Fruit fly (Drosophila melanogaster) whole organism, embryonic: ENCODE data around the gene CG34348.
A peak's percentile ranks its signal among the peaks of the same experiment; 100 is the strongest.

Experiments
- CG10274 ChIP-seq: fragments of 200-800 bp; sonication (Bioruptor generic); optimal IDR thresholded peaks from 3 replicates; lab custom pipeline; 2017; ENCODE audit warnings: missing biosample characterization, mild to moderate bottlenecking, missing genetic modification characterization
- CG10366 ChIP-seq: fragments of 200-800 bp; sonication (Bioruptor generic); IDR thresholded peaks from 2 replicates; pipeline ENCODE4 v1.3.6; 2022; ENCODE audit warnings: missing biosample characterization, missing genetic modification characterization
- CG10979 ChIP-seq: fragments of 200-800 bp; sonication (Bioruptor generic); optimal IDR thresholded peaks from 2 replicates; lab custom pipeline; 2018; ENCODE audit warnings: missing biosample characterization, mild to moderate bottlenecking, missing genetic modification characterization, moderate library complexity
- CG12236 ChIP-seq: fragments of 200-800 bp; sonication (Bioruptor generic); optimal IDR thresholded peaks from 2 replicates; lab custom pipeline; 2016; ENCODE audit warnings: missing biosample characterization, missing genetic modification characterization
- CG1233 ChIP-seq: fragments of 200-800 bp; sonication (Bioruptor generic); optimal IDR thresholded peaks from 4 replicates; lab custom pipeline; 2018; ENCODE audit warnings: missing biosample characterization, mild to moderate bottlenecking, missing genetic modification characterization
- CG13296 ChIP-seq: fragments of 200-800 bp; sonication (Bioruptor generic); optimal IDR thresholded peaks from 3 replicates; lab custom pipeline; 2018; ENCODE audit warnings: missing biosample characterization, mild to moderate bottlenecking, missing genetic modification characterization
- CG2202 ChIP-seq: fragments of 200-800 bp; sonication (Bioruptor generic); optimal IDR thresholded peaks from 2 replicates; lab custom pipeline; 2018; ENCODE audit warnings: missing biosample characterization, mild to moderate bottlenecking, missing genetic modification characterization
- CG2712 ChIP-seq: fragments of 200-800 bp; optimal IDR thresholded peaks from 3 replicates; lab custom pipeline; 2019; ENCODE audit warnings: missing biosample characterization, mild to moderate bottlenecking, missing genetic modification characterization, moderate library complexity
- CG30020 ChIP-seq: fragments of 200-800 bp; optimal IDR thresholded peaks from 2 replicates; lab custom pipeline; 2019; ENCODE audit warnings: missing biosample characterization, mild to moderate bottlenecking, missing genetic modification characterization, moderate library complexity
- CG32532 ChIP-seq: fragments of 200-800 bp; sonication (Bioruptor generic); IDR thresholded peaks from 2 replicates; pipeline ENCODE4 v1.3.6; 2022; ENCODE audit warnings: missing biosample characterization, missing genetic modification characterization
- CG34224 ChIP-seq: fragments of 200-800 bp; sonication (Bioruptor generic); IDR thresholded peaks from 3 replicates; pipeline ENCODE4 v1.3.6; 2022; ENCODE audit warnings: missing biosample characterization, missing genetic modification characterization; ENCODE audit not compliant: partially characterized antibody
- CG43689 ChIP-seq: fragments of 200-800 bp; sonication (Bioruptor generic); IDR thresholded peaks from 2 replicates; pipeline ENCODE4 v1.3.6; 2022; ENCODE audit warnings: missing biosample characterization, missing genetic modification characterization
- CG6683 ChIP-seq: fragments of 200-800 bp; sonication (Bioruptor generic); optimal IDR thresholded peaks from 2 replicates; lab custom pipeline; 2017; ENCODE audit warnings: missing biosample characterization, mild to moderate bottlenecking, missing genetic modification characterization, missing genetic modification reagents
- CG6689 ChIP-seq: fragments of 200-800 bp; sonication (Bioruptor generic); IDR thresholded peaks from 2 replicates; pipeline ENCODE4 v1.3.6; 2022; ENCODE audit warnings: missing biosample characterization, missing genetic modification characterization
- CG6791 ChIP-seq: fragments of 200-800 bp; sonication (Bioruptor generic); IDR thresholded peaks from 3 replicates; pipeline ENCODE4 v1.3.6; 2022; ENCODE audit warnings: missing biosample characterization, missing genetic modification characterization; ENCODE audit not compliant: partially characterized antibody
- CG7271 ChIP-seq: fragments of 200-800 bp; sonication (Bioruptor generic); optimal IDR thresholded peaks from 2 replicates; lab custom pipeline; 2018; ENCODE audit warnings: missing biosample characterization, mild to moderate bottlenecking, missing genetic modification characterization, moderate library complexity
- CG7372 ChIP-seq: fragments of 200-800 bp; sonication (Bioruptor generic); IDR thresholded peaks from 2 replicates; pipeline ENCODE4 v1.3.6; 2022; ENCODE audit warnings: missing biosample characterization, missing genetic modification characterization
- CG7963 ChIP-seq: fragments of 200-800 bp; sonication (Bioruptor generic); IDR thresholded peaks from 3 replicates; pipeline ENCODE4 v1.3.6; 2022; ENCODE audit warnings: missing biosample characterization, missing genetic modification characterization; ENCODE audit not compliant: partially characterized antibody
- CG9437 ChIP-seq: fragments of 200-800 bp; sonication (Bioruptor generic); optimal IDR thresholded peaks from 2 replicates; lab custom pipeline; 2018; ENCODE audit warnings: missing biosample characterization, mild to moderate bottlenecking, missing genetic modification characterization
- CG9609 ChIP-seq: fragments of 200-800 bp; sonication (Bioruptor generic); optimal IDR thresholded peaks from 3 replicates; lab custom pipeline; 2016; ENCODE audit warnings: missing biosample characterization, missing genetic modification characterization
- CoRest ChIP-seq: fragments of 200-800 bp; sonication (Bioruptor generic); optimal IDR thresholded peaks from 3 replicates; lab custom pipeline; 2018; ENCODE audit warnings: missing biosample characterization, mild to moderate bottlenecking, missing genetic modification characterization, moderate library complexity
- D19B ChIP-seq: fragments of 200-800 bp; sonication (Bioruptor generic); optimal IDR thresholded peaks from 2 replicates; lab custom pipeline; 2017; ENCODE audit warnings: missing biosample characterization, mild to moderate bottlenecking, missing genetic modification characterization
- Dll ChIP-seq: fragments of 200-800 bp; sonication (Bioruptor generic); IDR thresholded peaks from 4 replicates; pipeline ENCODE4 v1.3.6; 2022; ENCODE audit warnings: missing biosample characterization, missing genetic modification characterization; ENCODE audit not compliant: partially characterized antibody
- E2f2 ChIP-seq: fragments of 200-800 bp; sonication (Bioruptor generic); IDR thresholded peaks from 2 replicates; pipeline ENCODE4 v1.3.6; 2022; ENCODE audit warnings: missing biosample characterization, missing genetic modification characterization
- Hr39 ChIP-seq: fragments of >200 bp; optimal IDR thresholded peaks from 2 replicates; lab custom pipeline; 2017
- Med ChIP-seq: fragments of 200-800 bp; sonication (Bioruptor generic); peaks from one replicate; lab custom pipeline; 2016; ENCODE audit warnings: missing biosample characterization, missing genetic modification characterization, mild to moderate bottlenecking, inconsistent platforms, moderate library complexity
- NC2β ChIP-seq: fragments of 200-800 bp; sonication (Bioruptor generic); optimal IDR thresholded peaks from 2 replicates; lab custom pipeline; 2016; ENCODE audit warnings: missing biosample characterization, missing genetic modification characterization
- NK7.1 ChIP-seq: fragments of 200-800 bp; sonication (Bioruptor generic); optimal IDR thresholded peaks from 3 replicates; lab custom pipeline; 2016; ENCODE audit warnings: missing biosample characterization, missing genetic modification characterization
- Poxn ChIP-seq: fragments of 200-800 bp; sonication (Bioruptor generic); IDR thresholded peaks from 2 replicates; pipeline ENCODE4 v1.3.6; 2022; ENCODE audit warnings: missing biosample characterization, missing genetic modification characterization
- Ptx1 ChIP-seq: fragments of 200-800 bp; sonication (Bioruptor generic); IDR thresholded peaks from 2 replicates; pipeline ENCODE4 v1.3.6; 2022; ENCODE audit warnings: missing biosample characterization, missing genetic modification characterization
- Stat92E ChIP-seq, 3 experiments: fragments of >200 bp in 2 of 3; fragments of 200-800 bp in 1 of 3; sonication (Bioruptor generic) in 1 of 3; optimal IDR thresholded peaks; 2 replicates each; lab custom pipeline; 2017 to 2019; ENCODE audit warnings: missing biosample characterization in 3 of 3, missing genetic modification characterization in 3 of 3, mild to moderate bottlenecking in 1 of 3, moderate library complexity in 1 of 3
- amos ChIP-seq: fragments of 200-800 bp; sonication (Bioruptor generic); IDR thresholded peaks from 2 replicates; pipeline ENCODE4 v1.3.6; 2022; ENCODE audit warnings: missing biosample characterization, missing genetic modification characterization; ENCODE audit not compliant: partially characterized antibody
- bab2 ChIP-seq: fragments of 200-800 bp; sonication (Bioruptor generic); optimal IDR thresholded peaks from 2 replicates; lab custom pipeline; 2016; ENCODE audit warnings: missing biosample characterization, missing genetic modification characterization
- bcd ChIP-seq: fragments of 200-800 bp; sonication (Bioruptor generic); optimal IDR thresholded peaks from 2 replicates; lab custom pipeline; 2017; ENCODE audit warnings: missing biosample characterization, mild to moderate bottlenecking, missing genetic modification characterization
- dmrt11E ChIP-seq: fragments of 200-800 bp; sonication (Bioruptor generic); optimal IDR thresholded peaks from 3 replicates; lab custom pipeline; 2018; ENCODE audit warnings: missing biosample characterization, mild to moderate bottlenecking, missing genetic modification characterization, moderate library complexity
- dmrt99B ChIP-seq: fragments of 200-800 bp; sonication (Bioruptor generic); optimal IDR thresholded peaks from 2 replicates; lab custom pipeline; 2018; ENCODE audit warnings: missing biosample characterization, mild to moderate bottlenecking, missing genetic modification characterization, moderate library complexity
- jigr1 ChIP-seq: fragments of 200-800 bp; sonication (Bioruptor generic); IDR thresholded peaks from 3 replicates; pipeline ENCODE4 v1.3.6; 2022; ENCODE audit warnings: missing biosample characterization, missing genetic modification characterization
- odd ChIP-seq: fragments of 200-800 bp; sonication (Bioruptor generic); optimal IDR thresholded peaks from 2 replicates; lab custom pipeline; 2017; ENCODE audit warnings: missing biosample characterization, mild to moderate bottlenecking, missing genetic modification characterization
- pfk ChIP-seq: fragments of 200-800 bp; sonication (Bioruptor generic); optimal IDR thresholded peaks from 2 replicates; lab custom pipeline; 2018; ENCODE audit warnings: missing biosample characterization, mild to moderate bottlenecking, missing genetic modification characterization, moderate library complexity
- phol ChIP-seq: fragments of 200-800 bp; sonication (Bioruptor generic); optimal IDR thresholded peaks from 3 replicates; lab custom pipeline; 2018; ENCODE audit warnings: missing biosample characterization, mild to moderate bottlenecking, missing genetic modification characterization, moderate library complexity
- row ChIP-seq: fragments of 200-800 bp; sonication (Bioruptor generic); IDR thresholded peaks from 3 replicates; pipeline ENCODE4 v1.3.6; 2022; ENCODE audit warnings: missing biosample characterization, missing genetic modification characterization

Gene CG34348

DNA sequence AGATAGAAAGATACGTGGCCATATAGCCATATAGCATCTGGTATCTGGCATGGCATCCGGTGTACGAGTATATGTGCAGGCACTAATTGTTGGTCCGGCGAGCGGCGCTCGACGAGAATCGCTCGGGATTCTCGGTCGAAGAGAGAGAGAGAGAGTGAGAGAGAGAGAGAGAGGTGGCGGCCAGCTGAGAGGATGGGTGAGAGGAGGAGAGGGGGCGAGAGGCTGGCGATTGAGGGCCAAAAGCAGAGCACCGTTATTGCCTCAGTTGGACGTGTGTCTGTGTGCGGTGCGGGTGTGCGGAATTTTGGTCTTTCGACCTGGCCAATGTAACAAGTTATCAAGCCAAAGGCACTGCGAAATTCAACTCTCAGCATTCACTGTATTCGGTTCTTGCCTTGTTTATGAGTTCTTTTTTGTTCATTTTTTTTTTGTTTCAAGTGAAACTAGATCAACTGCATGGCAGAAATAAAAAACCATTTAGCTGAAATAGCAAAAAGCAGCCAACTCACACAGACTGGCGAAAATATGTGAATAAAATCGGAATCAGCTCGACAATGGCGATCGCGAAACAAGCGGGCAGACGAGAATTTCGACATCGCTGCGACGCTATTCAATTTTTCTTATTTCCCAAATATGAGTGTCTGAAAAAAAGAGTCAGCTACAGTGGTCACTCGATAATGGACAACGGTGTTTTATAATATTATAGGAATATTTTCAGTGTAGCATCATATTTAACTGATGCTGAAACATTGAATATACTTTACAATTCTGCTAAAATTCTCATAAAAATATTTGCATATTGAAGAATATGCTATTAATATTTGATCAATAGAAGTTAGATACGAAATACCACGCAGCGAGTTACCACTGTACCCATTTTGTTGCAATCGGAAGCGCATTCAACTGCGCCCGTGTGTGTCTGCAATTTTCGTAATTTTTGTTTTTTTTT lies 33.4 kb downstream of the CG34348 start (continued):
- TF ChIP-seq Med (GFP tag; lab: Kevin White, UChicago) (peak; percentile 32), amos (GFP tag; lab: Robert Waterston, UW) (no peak), dmrt99B (peak; percentile 2), jigr1 (GFP tag; lab: Robert Waterston, UW) (no peak), CG6791 (GFP tag; lab: Robert Waterston, UW) (0 out of 3 replicates have a peak, but pooled peaks have one; percentile 22), pfk (GFP tag; lab: Kevin White, UChicago) (no peak), phol (tag; lab: Kevin White, UChicago) (no peak), NK7.1 (GFP tag; lab: Kevin White, UChicago) (no peak), Dll (GFP tag; lab: Robert Waterston, UW) (no peak), CoRest (tag; lab: Kevin White, UChicago) (no peak), CG34224 (GFP tag; lab: Robert Waterston, UW) (no peak), Hr39 (lab: Kevin White, UChicago) (no peak), CG6689 (peak; percentile 11; the same call in 1 of the 2 replicates), CG32532 (GFP tag; lab: Robert Waterston, UW) (peak; percentile 22; the same call in 1 of the 2 replicates), row (GFP tag; lab: Robert Waterston, UW) (peak; percentile 45; the same call in 2 of the 3 replicates), CG10979 (tag; lab: Kevin White, UChicago) (no peak), CG2202 (no peak), CG9609 (GFP tag; lab: Kevin White, UChicago) (no peak), Stat92E (GFP tag; optimal IDR thresholded peaks at IDR 0.05; lab: Kevin White, UChicago) (no peak), CG12236 (GFP tag; lab: Kevin White, UChicago) (no peak), CG7372 (GFP tag; lab: Robert Waterston, UW) (0 out of 2 replicates have a peak, but pooled peaks have one; percentile 23), CG10274 (GFP tag; lab: Kevin White, UChicago) (no peak)

dm6 chrX:11374320-11374719 lies 34.6 kb downstream of the CG34348 start:
- TF ChIP-seq bab2 (GFP tag; lab: Kevin White, UChicago) (no peak), CG7963 (no peak), odd (no peak), Ptx1 (no peak), CG2712 (tag; lab: Kevin White, UChicago) (no peak), CG13296 (GFP tag; lab: Kevin White, UChicago) (no peak), CG1233 (GFP tag; lab: Kevin White, UChicago) (no peak), NC2β (no peak), CG9437 (GFP tag; lab: Kevin White, UChicago) (no peak), CG30020 (tag; lab: Kevin White, UChicago) (no peak), dmrt11E (tag; lab: Kevin White, UChicago) (no peak), bcd (GFP tag; lab: Kevin White, UChicago) (no peak), Poxn (GFP tag; lab: Robert Waterston, UW) (no peak), D19B (GFP tag; lab: Kevin White, UChicago) (no peak), CG43689 (GFP tag; lab: Robert Waterston, UW) (no peak), CG10366 (GFP tag; lab: Robert Waterston, UW) (no peak), CG6683 (GFP tag; lab: Kevin White, UChicago) (no peak), CG7271 (no peak), E2f2 (GFP tag; lab: Robert Waterston, UW) (no peak)
